Fruit fly (Drosophila melanogaster): Measurements from ENCODE around the gene SH3PX1.
A peak's percentile ranks its signal among the peaks of the same experiment; 100 is the strongest.

SH3PX1 gene

dm6 chr3L:9678994-9679393, 34.6 kb downstream of the SH3PX1 start, which contains the start of the genes fry and CG16717 (continued):
- no peak for TF ChIP-seq ATbp (GFP tag; optimal IDR thresholded peaks at IDR 0.05)
- no peak for TF ChIP-seq dpn (GFP tag; optimal IDR thresholded peaks at IDR 0.05)
- peak; percentile 74 for TF ChIP-seq Dref (GFP tag; IDR thresholded peaks at IDR 0.05)
- no peak for TF ChIP-seq ase (GFP tag; IDR thresholded peaks at IDR 0.05)
- peak; percentile 69 for TF ChIP-seq Doc3 (GFP tag; IDR thresholded peaks at IDR 0.05; ENCODE audit: partially characterized antibody)
- no peak for TF ChIP-seq CG3726 (GFP tag; IDR thresholded peaks at IDR 0.05)
- no peak for TF ChIP-seq danr (GFP tag; IDR thresholded peaks at IDR 0.05)
- TF ChIP-seq sug (tag; optimal IDR thresholded peaks at IDR 0.05) = peak; percentile 30
- TF ChIP-seq CG32532 (GFP tag; IDR thresholded peaks at IDR 0.05) = no peak
- no peak for TF ChIP-seq oc (tag; optimal IDR thresholded peaks at IDR 0.05)
- no peak for TF ChIP-seq Oaz (GFP tag; IDR thresholded peaks at IDR 0.05)
- TF ChIP-seq pzg (GFP tag; optimal IDR thresholded peaks at IDR 0.05) = peak; percentile 67
- peak; percentile 51 for TF ChIP-seq mirr (GFP tag; optimal IDR thresholded peaks at IDR 0.05)
- TF ChIP-seq chm (GFP tag; IDR thresholded peaks at IDR 0.05) = no peak
- no peak for TF ChIP-seq disco-r (GFP tag; optimal IDR thresholded peaks at IDR 0.05)
- TF ChIP-seq CG31224 (GFP tag; IDR thresholded peaks at IDR 0.05) = no peak
- TF ChIP-seq CG2875 (GFP tag; optimal IDR thresholded peaks at IDR 0.05) = no peak
- TF ChIP-seq sim (GFP tag; IDR thresholded peaks at IDR 0.05) = no peak
- no peak for TF ChIP-seq Gsc (GFP tag; IDR thresholded peaks at IDR 0.05)
- TF ChIP-seq CG11456 (GFP tag; IDR thresholded peaks at IDR 0.05) = no peak
- TF ChIP-seq en (GFP tag; optimal IDR thresholded peaks at IDR 0.05) = no peak
- no peak for TF ChIP-seq jumu (GFP tag; optimal IDR thresholded peaks at IDR 0.05)
- TF ChIP-seq seq (GFP tag; IDR thresholded peaks at IDR 0.05) = no peak
- TF ChIP-seq CG10209 (GFP tag; optimal IDR thresholded peaks at IDR 0.05) = no peak
- TF ChIP-seq Dek (tag; optimal IDR thresholded peaks at IDR 0.05) = no peak
- TF ChIP-seq ssp (GFP tag; IDR thresholded peaks at IDR 0.05) = no peak
- TF ChIP-seq Drgx (GFP tag; IDR thresholded peaks at IDR 0.05) = no peak
- no peak for TF ChIP-seq dan (GFP tag; IDR thresholded peaks at IDR 0.05)
- TF ChIP-seq CG10959 (GFP tag; IDR thresholded peaks at IDR 0.05) = no peak
- no peak for TF ChIP-seq Hmx (GFP tag; optimal IDR thresholded peaks at IDR 0.05)
- TF ChIP-seq gcm2 (GFP tag; optimal IDR thresholded peaks at IDR 0.05) = no peak
- no peak for TF ChIP-seq CG17328 (GFP tag; IDR thresholded peaks at IDR 0.05)
- no peak for TF ChIP-seq CG31365 (tag; optimal IDR thresholded peaks at IDR 0.05)
- TF ChIP-seq NK7.1 (GFP tag; optimal IDR thresholded peaks at IDR 0.05) = no peak
- TF ChIP-seq CG17186 (GFP tag; optimal IDR thresholded peaks at IDR 0.05) = no peak
- peak; percentile 99 for TF ChIP-seq CG7745 (tag; optimal IDR thresholded peaks at IDR 0.05)
- TF ChIP-seq Tbp (GFP tag; optimal IDR thresholded peaks at IDR 0.05) = no peak
- TF ChIP-seq CG7839 (tag; optimal IDR thresholded peaks at IDR 0.05) = no peak
- TF ChIP-seq ci (GFP tag; IDR thresholded peaks at IDR 0.05) = no peak
- TF ChIP-seq sna (GFP tag; IDR thresholded peaks at IDR 0.05; ENCODE audit: partially characterized antibody) = peak; percentile 68; the same call in 1 of the 2 replicates
- no peak for TF ChIP-seq CG8359 (GFP tag; optimal IDR thresholded peaks at IDR 0.05; ENCODE audit: borderline replicate concordance)
- TF ChIP-seq Gug (GFP tag; IDR thresholded peaks at IDR 0.05) = no peak
- no peak for TF ChIP-seq toy (GFP tag; IDR thresholded peaks at IDR 0.05)
- TF ChIP-seq Dp (GFP tag; optimal IDR thresholded peaks at IDR 0.05) = peak; percentile 31
- TF ChIP-seq Lim3 (GFP tag; IDR thresholded peaks at IDR 0.05) = no peak
- TF ChIP-seq CG2129 (GFP tag; IDR thresholded peaks at IDR 0.05; ENCODE audit: partially characterized antibody) = peak; percentile 25; the same call in 1 of the 2 replicates
- TF ChIP-seq CG34224 (GFP tag; IDR thresholded peaks at IDR 0.05; ENCODE audit: partially characterized antibody) = peak; percentile 90
- no peak for TF ChIP-seq Dip2 (GFP tag; IDR thresholded peaks at IDR 0.05)
- no peak for TF ChIP-seq CG17568 (GFP tag; optimal IDR thresholded peaks at IDR 0.05)
- TF ChIP-seq Stat92E (GFP tag; optimal IDR thresholded peaks at IDR 0.05) = no peak
- TF ChIP-seq lmd (GFP tag; IDR thresholded peaks at IDR 0.05) = no peak
- no peak for TF ChIP-seq CG3407 (GFP tag; optimal IDR thresholded peaks at IDR 0.05)

All from whole organism, embryonic.